Fruit fly (Drosophila melanogaster) whole organism, prepupa: ENCODE data around the gene CG9515.

ENCODE experiments used
- Blimp-1 ChIP-seq: fragments of 200-800 bp; sonication (Bioruptor generic); optimal IDR thresholded peaks from 3 replicates; lab custom pipeline; 2017; ENCODE audit warnings: missing biosample characterization, missing genetic modification characterization, mild to moderate bottlenecking, moderate library complexity, missing genetic modification reagents
- CG10631 ChIP-seq: fragments of 200-800 bp; sonication (Bioruptor generic); optimal IDR thresholded peaks from 2 replicates; lab custom pipeline; 2016; ENCODE audit warnings: missing biosample characterization, missing genetic modification characterization
- CG10669 ChIP-seq: fragments of 200-800 bp; sonication (Bioruptor generic); optimal IDR thresholded peaks from 3 replicates; lab custom pipeline; 2018; ENCODE audit warnings: missing biosample characterization, mild to moderate bottlenecking, missing genetic modification characterization, moderate library complexity
- CG11294 ChIP-seq: fragments of 200-800 bp; sonication (Bioruptor generic); IDR thresholded peaks from 2 replicates; pipeline ENCODE4 v1.3.6; 2022; ENCODE audit warnings: missing biosample characterization, missing genetic modification characterization
- CG11762 ChIP-seq: fragments of 200-800 bp; sonication (Bioruptor generic); optimal IDR thresholded peaks from 3 replicates; lab custom pipeline; 2016; ENCODE audit warnings: missing biosample characterization, missing genetic modification characterization; ENCODE audit not compliant: insufficient read depth
- CG11902 ChIP-seq: fragments of 200-800 bp; sonication (Bioruptor generic); optimal IDR thresholded peaks from 3 replicates; lab custom pipeline; 2016; ENCODE audit warnings: missing biosample characterization, missing genetic modification characterization
- CG1621 ChIP-seq: fragments of 200-800 bp; sonication (Bioruptor generic); optimal IDR thresholded peaks from 3 replicates; lab custom pipeline; 2018; ENCODE audit warnings: missing biosample characterization, mild to moderate bottlenecking, missing genetic modification characterization
- CG16779 ChIP-seq: fragments of 200-800 bp; sonication (Bioruptor generic); optimal IDR thresholded peaks from 3 replicates; lab custom pipeline; 2017; ENCODE audit warnings: missing biosample characterization, mild to moderate bottlenecking, missing genetic modification characterization
- CG32006 ChIP-seq: fragments of 200-800 bp; sonication (Bioruptor generic); optimal IDR thresholded peaks from 3 replicates; lab custom pipeline; 2017; ENCODE audit warnings: missing biosample characterization, mild to moderate bottlenecking, missing genetic modification characterization
- CG34406 ChIP-seq: fragments of 200-800 bp; sonication (Bioruptor generic); optimal IDR thresholded peaks from 3 replicates; lab custom pipeline; 2016; ENCODE audit warnings: missing biosample characterization, missing genetic modification characterization
- CG3919 ChIP-seq: fragments of 200-800 bp; sonication (Bioruptor generic); optimal IDR thresholded peaks from 3 replicates; lab custom pipeline; 2016; ENCODE audit warnings: missing biosample characterization, missing genetic modification characterization
- CG4318 ChIP-seq: fragments of 200-800 bp; sonication (Bioruptor generic); optimal IDR thresholded peaks from 3 replicates; lab custom pipeline; 2017; ENCODE audit warnings: missing biosample characterization, mild to moderate bottlenecking, missing genetic modification characterization
- CG6163 ChIP-seq: fragments of 200-800 bp; sonication (Bioruptor generic); IDR thresholded peaks from 3 replicates; pipeline ENCODE4 v1.3.6; 2022; ENCODE audit warnings: missing biosample characterization, missing genetic modification characterization
- CG6276 ChIP-seq: fragments of 200-800 bp; sonication (Bioruptor generic); optimal IDR thresholded peaks from 2 replicates; lab custom pipeline; 2017; ENCODE audit warnings: missing biosample characterization, mild to moderate bottlenecking, missing genetic modification characterization
- CG6792 ChIP-seq: fragments of 200-800 bp; sonication (Bioruptor generic); optimal IDR thresholded peaks from 3 replicates; lab custom pipeline; 2016; ENCODE audit warnings: missing biosample characterization, missing genetic modification characterization
- CG6854 ChIP-seq: fragments of 200-800 bp; sonication (Bioruptor generic); optimal IDR thresholded peaks from 2 replicates; lab custom pipeline; 2017; ENCODE audit warnings: missing biosample characterization, mild to moderate bottlenecking, missing genetic modification characterization
- CG8119 ChIP-seq: fragments of 200-800 bp; sonication (Bioruptor generic); IDR thresholded peaks from 3 replicates; pipeline ENCODE4 v1.3.6; 2022; ENCODE audit warnings: missing biosample characterization, missing genetic modification characterization
- CG8319 ChIP-seq: fragments of 200-800 bp; sonication (Bioruptor generic); optimal IDR thresholded peaks from 3 replicates; lab custom pipeline; 2016; ENCODE audit warnings: missing biosample characterization, missing genetic modification characterization
- CG8632 ChIP-seq: fragments of 200-800 bp; sonication (Bioruptor generic); optimal IDR thresholded peaks from 3 replicates; lab custom pipeline; 2016; ENCODE audit warnings: missing biosample characterization, missing genetic modification characterization
- CG9139 ChIP-seq: fragments of 200-800 bp; sonication (Bioruptor generic); optimal IDR thresholded peaks from 3 replicates; lab custom pipeline; 2017; ENCODE audit warnings: missing biosample characterization, mild to moderate bottlenecking, missing genetic modification characterization
- Eip75B ChIP-seq: fragments of 200-800 bp; sonication (Bioruptor generic); optimal IDR thresholded peaks from 3 replicates; lab custom pipeline; 2016; ENCODE audit warnings: missing biosample characterization, missing genetic modification characterization
- Eip78C ChIP-seq: fragments of 200-800 bp; sonication (Bioruptor generic); peaks from one replicate; lab custom pipeline; 2016; ENCODE audit warnings: missing biosample characterization, missing genetic modification characterization
- Ets21C ChIP-seq: fragments of 200-800 bp; sonication (Bioruptor generic); optimal IDR thresholded peaks from 3 replicates; lab custom pipeline; 2016; ENCODE audit warnings: missing biosample characterization, missing genetic modification characterization
- Gug ChIP-seq: fragments of 200-800 bp; sonication (Bioruptor generic); IDR thresholded peaks from 2 replicates; pipeline ENCODE4 v1.3.6; 2022; ENCODE audit warnings: missing biosample characterization, missing genetic modification characterization
- Hr38 ChIP-seq: sonication (Bioruptor generic); optimal IDR thresholded peaks from 2 replicates; lab custom pipeline; 2016; ENCODE audit warnings: missing biosample characterization, missing genetic modification characterization
- Hr39 ChIP-seq: fragments of 200-800 bp; sonication (Bioruptor generic); optimal IDR thresholded peaks from 2 replicates; lab custom pipeline; 2016; ENCODE audit warnings: missing biosample characterization, missing genetic modification characterization
- Hr4 ChIP-seq: fragments of 200-800 bp; sonication (Bioruptor generic); optimal IDR thresholded peaks from 3 replicates; lab custom pipeline; 2016; ENCODE audit warnings: missing biosample characterization, missing genetic modification characterization
- Lpt ChIP-seq: fragments of 200-800 bp; sonication (Bioruptor generic); optimal IDR thresholded peaks from 3 replicates; lab custom pipeline; 2016; ENCODE audit warnings: missing biosample characterization, missing genetic modification characterization
- Met ChIP-seq: fragments of 200-800 bp; sonication (Bioruptor generic); optimal IDR thresholded peaks from 3 replicates; lab custom pipeline; 2016; ENCODE audit warnings: missing biosample characterization, missing genetic modification characterization
- OdsH ChIP-seq: fragments of 200-800 bp; sonication (Bioruptor generic); optimal IDR thresholded peaks from 3 replicates; lab custom pipeline; 2016; ENCODE audit warnings: missing biosample characterization, missing genetic modification characterization
- Smox ChIP-seq: fragments of 200-800 bp; sonication (Bioruptor generic); optimal IDR thresholded peaks from 3 replicates; lab custom pipeline; 2016; ENCODE audit warnings: missing biosample characterization, missing genetic modification characterization
- Sox102F ChIP-seq: fragments of 200-800 bp; sonication (Bioruptor generic); optimal IDR thresholded peaks from 2 replicates; lab custom pipeline; 2016; ENCODE audit warnings: missing biosample characterization, mild to moderate bottlenecking, missing genetic modification characterization
- Sox14 ChIP-seq: fragments of 200-800 bp; sonication (Bioruptor generic); optimal IDR thresholded peaks from 3 replicates; lab custom pipeline; 2016; ENCODE audit warnings: missing biosample characterization, missing genetic modification characterization
- acj6 ChIP-seq: fragments of 200-800 bp; sonication (Bioruptor generic); optimal IDR thresholded peaks from 3 replicates; lab custom pipeline; 2016; ENCODE audit warnings: missing biosample characterization, missing genetic modification characterization
- cyc ChIP-seq: fragments of 200-800 bp; sonication (Bioruptor generic); optimal IDR thresholded peaks from 3 replicates; lab custom pipeline; 2016; ENCODE audit warnings: missing biosample characterization, missing genetic modification characterization
- dac ChIP-seq: fragments of 200-800 bp; sonication (Bioruptor generic); optimal IDR thresholded peaks from 2 replicates; lab custom pipeline; 2017; ENCODE audit warnings: missing biosample characterization, mild to moderate bottlenecking, missing genetic modification characterization
- dsx ChIP-seq: fragments of 200-800 bp; optimal IDR thresholded peaks from 3 replicates; lab custom pipeline; 2019; ENCODE audit warnings: missing biosample characterization, mild to moderate bottlenecking, missing genetic modification characterization, moderate library complexity; ENCODE audit not compliant: poor library complexity, severe bottlenecking
- esn ChIP-seq: fragments of 200-800 bp; sonication (Bioruptor generic); optimal IDR thresholded peaks from 2 replicates; lab custom pipeline; 2016; ENCODE audit warnings: missing biosample characterization, mild to moderate bottlenecking, missing genetic modification characterization, moderate library complexity
- fd59A ChIP-seq: fragments of 200-800 bp; sonication (Bioruptor generic); optimal IDR thresholded peaks from 2 replicates; lab custom pipeline; 2017; ENCODE audit warnings: missing biosample characterization, mild to moderate bottlenecking, missing genetic modification characterization, missing genetic modification reagents
- fd85E ChIP-seq: fragments of 200-800 bp; sonication (Bioruptor generic); optimal IDR thresholded peaks from 3 replicates; lab custom pipeline; 2016; ENCODE audit warnings: missing biosample characterization, missing genetic modification characterization
- fkh ChIP-seq: fragments of 200-800 bp; sonication (Bioruptor generic); optimal IDR thresholded peaks from 3 replicates; lab custom pipeline; 2017; ENCODE audit warnings: missing biosample characterization, mild to moderate bottlenecking, missing genetic modification characterization, moderate library complexity
- net ChIP-seq: fragments of 200-800 bp; sonication (Bioruptor generic); optimal IDR thresholded peaks from 3 replicates; lab custom pipeline; 2016; ENCODE audit warnings: missing biosample characterization, missing genetic modification characterization
- pdm3 ChIP-seq: fragments of 200-800 bp; sonication (Bioruptor generic); optimal IDR thresholded peaks from 3 replicates; lab custom pipeline; 2016; ENCODE audit warnings: missing biosample characterization, missing genetic modification characterization
- salr ChIP-seq, 2 experiments: fragments of 200-800 bp; sonication (Bioruptor generic); optimal IDR thresholded peaks; 3 replicates each; lab custom pipeline; 2016 to 2018; ENCODE audit warnings: missing biosample characterization in 2 of 2, missing genetic modification characterization in 2 of 2, mild to moderate bottlenecking in 1 of 2
- ss ChIP-seq, 2 experiments: fragments of 200-800 bp; sonication (Bioruptor generic); optimal IDR thresholded peaks; 2 replicates in 1 of 2; 3 replicates in 1 of 2; lab custom pipeline; 2017 to 2018; ENCODE audit warnings: mild to moderate bottlenecking in 2 of 2, missing biosample characterization in 2 of 2, missing genetic modification characterization in 2 of 2, moderate library complexity in 1 of 2
- svp ChIP-seq: fragments of 200-800 bp; sonication (Bioruptor generic); peaks from one replicate; lab custom pipeline; 2016; ENCODE audit warnings: missing biosample characterization, missing genetic modification characterization
- topi ChIP-seq: fragments of 200-800 bp; sonication (Bioruptor generic); optimal IDR thresholded peaks from 3 replicates; lab custom pipeline; 2016; ENCODE audit warnings: missing biosample characterization, missing genetic modification characterization
- vri ChIP-seq: fragments of 200-800 bp; sonication (Bioruptor generic); optimal IDR thresholded peaks from 3 replicates; lab custom pipeline; 2016; ENCODE audit warnings: missing biosample characterization, mild to moderate bottlenecking, missing genetic modification characterization

Gene CG9515

dm6 chr2L:8901882-8902281, 41.2 kb downstream of the CG9515 start:
- no peak for TF ChIP-seq salr (GFP tag; optimal IDR thresholded peaks at IDR 0.05; lab: Kevin White, UChicago)
- TF ChIP-seq Sox102F (GFP tag; lab: Kevin White, UChicago), result no peak
- TF ChIP-seq CG6276 (GFP tag; lab: Kevin White, UChicago), result no peak
- TF ChIP-seq dac, result no peak
- TF ChIP-seq, all 60 proteins: peak for 0

- TF ChIP-seq Gug (no peak), OdsH (no peak), fd85E (no peak), CG6792 (no peak), net (GFP tag; lab: Kevin White, UChicago) (no peak), CG8319 (no peak), fd59A (GFP tag; lab: Kevin White, UChicago) (no peak), CG9139 (GFP tag; lab: Kevin White, UChicago) (peak; percentile 18), CG16779 (tag; lab: Kevin White, UChicago) (no peak), CG8632 (GFP tag; lab: Kevin White, UChicago) (no peak), esn (GFP tag; lab: Kevin White, UChicago) (no peak), CG11762 (GFP tag; lab: Kevin White, UChicago) (no peak), Sox14 (GFP tag; lab: Kevin White, UChicago) (no peak), svp (GFP tag; lab: Kevin White, UChicago) (peak; percentile 55), CG3919 (GFP tag; lab: Kevin White, UChicago) (no peak), CG10669 (GFP tag; lab: Kevin White, UChicago) (no peak), CG6276 (GFP tag; lab: Kevin White, UChicago) (peak; percentile 2), Hr39 (GFP tag; lab: Kevin White, UChicago) (no peak), CG11294 (GFP tag; lab: Robert Waterston, UW) (no peak), dac (no peak), Blimp-1 (GFP tag; lab: Kevin White, UChicago) (peak; percentile 76), CG6854 (GFP tag; lab: Kevin White, UChicago) (no peak), Met (no peak), vri (GFP tag; lab: Kevin White, UChicago) (no peak), acj6 (GFP tag; lab: Kevin White, UChicago) (no peak), pdm3 (GFP tag; lab: Kevin White, UChicago) (no peak), Ets21C (GFP tag; lab: Kevin White, UChicago) (no peak), CG11902 (GFP tag; lab: Kevin White, UChicago) (no peak), ss (GFP tag; optimal IDR thresholded peaks at IDR 0.05; lab: Kevin White, UChicago) (peak; percentile 33 to 42), Lpt (GFP tag; lab: Kevin White, UChicago) (no peak), CG10631 (GFP tag; lab: Kevin White, UChicago) (no peak), Hr38 (GFP tag; lab: Kevin White, UChicago) (no peak), Smox (no peak), CG4318 (GFP tag; lab: Kevin White, UChicago) (no peak), fkh (GFP tag; lab: Kevin White, UChicago) (peak; percentile 74), Eip78C (GFP tag; lab: Kevin White, UChicago) (peak; percentile 35), CG34406 (GFP tag; lab: Kevin White, UChicago) (no peak), Eip75B (GFP tag; lab: Kevin White, UChicago) (no peak), CG8119 (GFP tag; lab: Robert Waterston, UW) (0 out of 3 replicates have a peak, but pooled peaks have one; percentile 15), cyc (GFP tag; lab: Kevin White, UChicago) (no peak), CG6163 (GFP tag; lab: Robert Waterston, UW) (peak; percentile 59), topi (GFP tag; lab: Kevin White, UChicago) (no peak), dsx (GFP tag; lab: Kevin White, UChicago) (peak; percentile 14), Hr4 (no peak), CG32006 (no peak), CG1621 (no peak)
Measured at dm6 chr2L:8898714-8899652, 44.1 kb downstream of the CG9515 start, which contains the start of gene CG34398. Gene CG34398, plus strand, starts transcription at chr2L:8898786.
